ENCODE assay signal across 5 fruit fly cellular contexts in the genomic region with DNA sequence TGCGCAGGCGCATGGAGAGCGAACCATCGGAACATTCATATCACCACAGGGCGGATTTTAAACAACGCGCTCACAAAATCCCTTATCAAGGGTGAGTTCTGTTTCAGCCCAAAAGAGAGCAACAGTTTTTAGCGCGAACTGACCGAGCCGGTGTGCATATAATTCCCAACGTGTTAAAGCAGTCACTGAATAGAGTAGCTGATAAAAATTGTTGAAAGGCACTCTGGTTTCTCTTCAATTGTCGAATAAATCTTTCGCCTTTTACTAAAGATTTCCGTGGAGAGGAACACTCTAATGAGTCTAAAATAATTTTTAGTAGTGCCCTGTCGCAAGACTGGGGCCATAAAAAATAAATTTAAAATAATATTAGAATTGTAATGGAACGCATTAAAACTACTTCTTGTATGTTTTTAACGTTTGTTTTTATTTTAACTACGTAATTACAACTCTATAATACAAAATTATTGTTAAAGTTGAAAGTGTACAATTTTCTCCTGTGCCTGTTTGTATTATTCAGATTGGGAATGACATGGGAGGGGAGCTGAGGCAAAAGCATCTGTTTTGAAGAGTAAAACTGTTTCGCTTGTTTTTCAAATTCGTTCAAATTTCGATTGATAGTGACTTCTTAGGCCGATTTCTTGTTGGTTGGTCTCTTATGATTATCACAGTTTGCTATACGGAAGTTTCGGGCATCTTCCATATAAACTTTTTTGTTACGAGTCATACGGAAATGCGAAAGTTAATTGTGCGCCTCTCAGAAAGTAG.
TF ChIP-seq lines count a peak whose summit lies in the region.

No protein-coding gene starts in this region.

- TF ChIP-seq CTCF in whole organism, embryonic (GFP tag; optimal IDR thresholded peaks at IDR 0.05; lab: Kevin White, UChicago): peak; percentile 21

TF ChIP-seq in whole organism, adult, 20 proteins besides CTCF, POLR2A, EP300 and RAD21:
- TF ChIP-seq Hr96 (GFP tag; optimal IDR thresholded peaks at IDR 0.05; lab: Kevin White, UChicago): no peak
- peak; percentile 21 for TF ChIP-seq CG14711 (tag; optimal IDR thresholded peaks at IDR 0.05; lab: Kevin White, UChicago)
- peak; percentile 25 for TF ChIP-seq pad (GFP tag; optimal IDR thresholded peaks at IDR 0.05; lab: Kevin White, UChicago)
- peak; percentile 44 for TF ChIP-seq CG7101 (tag; optimal IDR thresholded peaks at IDR 0.05; lab: Kevin White, UChicago)
- no peak for TF ChIP-seq cic (GFP tag; optimal IDR thresholded peaks at IDR 0.05; lab: Kevin White, UChicago)

TF ChIP-seq in whole organism, embryonic, 481 proteins besides CTCF, POLR2A, EP300 and RAD21 (continues in another document):
- TF ChIP-seq CG4707 (GFP tag; optimal IDR thresholded peaks at IDR 0.05; lab: Kevin White, UChicago) (no peak), CG14441 (GFP tag; IDR thresholded peaks at IDR 0.05; lab: Robert Waterston, UW) (no peak), CG11456 (GFP tag; IDR thresholded peaks at IDR 0.05; lab: Robert Waterston, UW) (0 out of 3 replicates have a peak, but pooled peaks have one; percentile 34), CG1024 (GFP tag; IDR thresholded peaks at IDR 0.05; lab: Robert Waterston, UW) (peak; percentile 67), CG1647 (GFP tag; optimal IDR thresholded peaks at IDR 0.05; lab: Kevin White, UChicago) (peak; percentile 19), lilli (GFP tag; optimal IDR thresholded peaks at IDR 0.05; lab: Kevin White, UChicago) (peak; percentile 76), Mad (GFP tag; optimal IDR thresholded peaks at IDR 0.05; lab: Kevin White, UChicago) (peak; percentile 41), CG14050 (GFP tag; IDR thresholded peaks at IDR 0.05; lab: Robert Waterston, UW) (no peak), C15 (GFP tag; IDR thresholded peaks at IDR 0.05; lab: Robert Waterston, UW) (no peak), Mrtf (GFP tag; IDR thresholded peaks at IDR 0.05; lab: Robert Waterston, UW) (no peak), CG31365 (tag; optimal IDR thresholded peaks at IDR 0.05; lab: Kevin White, UChicago) (no peak), CG7928 (GFP tag; optimal IDR thresholded peaks at IDR 0.05; lab: Kevin White, UChicago) (no peak), CG6791 (GFP tag; IDR thresholded peaks at IDR 0.05; lab: Robert Waterston, UW; ENCODE audit: partially characterized antibody) (peak; percentile 72; the same call in 2 of the 3 replicates), D19A (tag; optimal IDR thresholded peaks at IDR 0.05; lab: Kevin White, UChicago) (peak; percentile 81), Ravus (GFP tag; IDR thresholded peaks at IDR 0.05; lab: Robert Waterston, UW) (no peak), CG31224 (GFP tag; IDR thresholded peaks at IDR 0.05; lab: Robert Waterston, UW) (no peak), CG9437 (GFP tag; optimal IDR thresholded peaks at IDR 0.05; lab: Kevin White, UChicago) (no peak), Ptx1 (GFP tag; IDR thresholded peaks at IDR 0.05; lab: Robert Waterston, UW) (peak; percentile 27; the same call in 1 of the 2 replicates), CG10147 (GFP tag; optimal IDR thresholded peaks at IDR 0.05; lab: Kevin White, UChicago) (no peak)

TF ChIP-seq in whole organism, prepupa, 60 proteins besides CTCF, POLR2A, EP300 and RAD21 (continues in another document):
- TF ChIP-seq ss (GFP tag; optimal IDR thresholded peaks at IDR 0.05; lab: Kevin White, UChicago) (no peak), salr (GFP tag; optimal IDR thresholded peaks at IDR 0.05; lab: Kevin White, UChicago) (no peak), CG4318 (GFP tag; optimal IDR thresholded peaks at IDR 0.05; lab: Kevin White, UChicago) (no peak), Blimp-1 (GFP tag; optimal IDR thresholded peaks at IDR 0.05; lab: Kevin White, UChicago) (no peak), CG8119 (GFP tag; IDR thresholded peaks at IDR 0.05; lab: Robert Waterston, UW) (no peak), achi (GFP tag; optimal IDR thresholded peaks at IDR 0.05; lab: Kevin White, UChicago) (no peak), lz (GFP tag; optimal IDR thresholded peaks at IDR 0.05; lab: Kevin White, UChicago) (peak; percentile 56), net (GFP tag; optimal IDR thresholded peaks at IDR 0.05; lab: Kevin White, UChicago) (no peak), topi (GFP tag; optimal IDR thresholded peaks at IDR 0.05; lab: Kevin White, UChicago) (no peak), CG1621 (tag; optimal IDR thresholded peaks at IDR 0.05; lab: Kevin White, UChicago) (no peak), Met (GFP tag; optimal IDR thresholded peaks at IDR 0.05; lab: Kevin White, UChicago) (no peak), CG31627 (GFP tag; optimal IDR thresholded peaks at IDR 0.05; lab: Kevin White, UChicago) (no peak), CG15336 (GFP tag; IDR thresholded peaks at IDR 0.05; lab: Robert Waterston, UW) (0 out of 2 replicates have a peak, but pooled peaks have one; percentile 25), CG11902 (GFP tag; optimal IDR thresholded peaks at IDR 0.05; lab: Kevin White, UChicago) (no peak), acj6 (GFP tag; optimal IDR thresholded peaks at IDR 0.05; lab: Kevin White, UChicago) (no peak), dac (GFP tag; optimal IDR thresholded peaks at IDR 0.05; lab: Kevin White, UChicago) (no peak), CG3032 (tag; optimal IDR thresholded peaks at IDR 0.05; lab: Kevin White, UChicago) (peak; percentile 7), OdsH (GFP tag; optimal IDR thresholded peaks at IDR 0.05; lab: Kevin White, UChicago) (no peak), Eip78C (GFP tag; lab: Kevin White, UChicago) (peak; percentile 79), dsx (GFP tag; optimal IDR thresholded peaks at IDR 0.05; lab: Kevin White, UChicago; ENCODE audit: poor library complexity, severe bottlenecking) (peak; percentile 50)

TF ChIP-seq in whole organism, pupa, 21 proteins besides CTCF, POLR2A, EP300 and RAD21:
- TF ChIP-seq CG32121 (GFP tag; IDR thresholded peaks at IDR 0.05; lab: Robert Waterston, UW) (0 out of 2 replicates have a peak, but pooled peaks have one; percentile 25), EcR (GFP tag; optimal IDR thresholded peaks at IDR 0.05; lab: Kevin White, UChicago) (peak; percentile 6), CG12605 (GFP tag; IDR thresholded peaks at IDR 0.05; lab: Robert Waterston, UW) (peak; percentile 17; the same call in 1 of the 2 replicates), CG8159 (tag; optimal IDR thresholded peaks at IDR 0.05; lab: Kevin White, UChicago) (no peak), CG34367 (tag; optimal IDR thresholded peaks at IDR 0.05; lab: Kevin White, UChicago) (no peak), Pif1A (GFP tag; optimal IDR thresholded peaks at IDR 0.05; lab: Kevin White, UChicago) (no peak), Ets98B (GFP tag; IDR thresholded peaks at IDR 0.05; lab: Robert Waterston, UW) (peak; percentile 19; the same call in 1 of the 2 replicates), CG14655 (GFP tag; optimal IDR thresholded peaks at IDR 0.05; lab: Kevin White, UChicago) (no peak), Snoo (tag; optimal IDR thresholded peaks at IDR 0.05; lab: Kevin White, UChicago) (no peak), Pif1B (GFP tag; optimal IDR thresholded peaks at IDR 0.05; lab: Kevin White, UChicago) (no peak), CG9948 (tag; optimal IDR thresholded peaks at IDR 0.05; lab: Kevin White, UChicago) (no peak), CG13204 (GFP tag; optimal IDR thresholded peaks at IDR 0.05; lab: Kevin White, UChicago) (no peak), rn (GFP tag; IDR thresholded peaks at IDR 0.05; lab: Robert Waterston, UW) (no peak), D1 (tag; optimal IDR thresholded peaks at IDR 0.05; lab: Kevin White, UChicago) (no peak), CG17806 (tag; optimal IDR thresholded peaks at IDR 0.05; lab: Kevin White, UChicago) (no peak)
TF ChIP-seq in whole organism, pupa: peak in this region for 4.

TF ChIP-seq in whole organism, wandering third instar larva, 38 proteins besides CTCF, POLR2A, EP300 and RAD21 (continues in another document):
- TF ChIP-seq CrebA (GFP tag; optimal IDR thresholded peaks at IDR 0.05; lab: Kevin White, UChicago; ENCODE audit: borderline replicate concordance): no peak
- no peak for TF ChIP-seq N (GFP tag; optimal IDR thresholded peaks at IDR 0.05; lab: Kevin White, UChicago)
- no peak for TF ChIP-seq dsf (GFP tag; optimal IDR thresholded peaks at IDR 0.05; lab: Kevin White, UChicago; ENCODE audit: borderline replicate concordance)
- no peak for TF ChIP-seq Vsx2 (GFP tag; optimal IDR thresholded peaks at IDR 0.05; lab: Kevin White, UChicago; ENCODE audit: partially characterized antibody)
- peak; percentile 82 for TF ChIP-seq Hnf4 (GFP tag; optimal IDR thresholded peaks at IDR 0.05; lab: Kevin White, UChicago)
- no peak for TF ChIP-seq dmrt93B (GFP tag; optimal IDR thresholded peaks at IDR 0.05; lab: Kevin White, UChicago)
- peak; percentile 44 for TF ChIP-seq rgr (GFP tag; optimal IDR thresholded peaks at IDR 0.05; lab: Kevin White, UChicago)
- peak in 1 of 2 experiments; percentile 58 for TF ChIP-seq foxo (GFP tag; optimal IDR thresholded peaks at IDR 0.05; lab: Kevin White, UChicago)
- no peak for TF ChIP-seq GATAd (GFP tag; optimal IDR thresholded peaks at IDR 0.05; lab: Kevin White, UChicago)
- TF ChIP-seq HLH106 (tag; optimal IDR thresholded peaks at IDR 0.05; lab: Kevin White, UChicago): no peak
- TF ChIP-seq brk (GFP tag; optimal IDR thresholded peaks at IDR 0.05; lab: Kevin White, UChicago): no peak
- no peak for TF ChIP-seq jim (GFP tag; optimal IDR thresholded peaks at IDR 0.05; lab: Kevin White, UChicago)
- peak; percentile 15 for TF ChIP-seq ey (GFP tag; optimal IDR thresholded peaks at IDR 0.05; lab: Kevin White, UChicago)
- no peak for TF ChIP-seq Hr78 (GFP tag; optimal IDR thresholded peaks at IDR 0.05; lab: Kevin White, UChicago)
- TF ChIP-seq sv (GFP tag; optimal IDR thresholded peaks at IDR 0.05; lab: Kevin White, UChicago): peak; percentile 40
- peak; percentile 27 for TF ChIP-seq Sp1 (GFP tag; optimal IDR thresholded peaks at IDR 0.05; lab: Kevin White, UChicago)
- no peak for TF ChIP-seq Abd-B (GFP tag; optimal IDR thresholded peaks at IDR 0.05; lab: Kevin White, UChicago)
- TF ChIP-seq CG9705 (GFP tag; optimal IDR thresholded peaks at IDR 0.05; lab: Kevin White, UChicago): no peak
- TF ChIP-seq usp (GFP tag; optimal IDR thresholded peaks at IDR 0.05; lab: Kevin White, UChicago): no peak
- no peak for TF ChIP-seq h (GFP tag; optimal IDR thresholded peaks at IDR 0.05; lab: Kevin White, UChicago)
- no peak for TF ChIP-seq pan (optimal IDR thresholded peaks at IDR 0.05; lab: Kevin White, UChicago)
- peak; percentile 58 for TF ChIP-seq br (GFP tag; optimal IDR thresholded peaks at IDR 0.05; lab: Kevin White, UChicago)
- no peak for TF ChIP-seq Dif (GFP tag; optimal IDR thresholded peaks at IDR 0.05; lab: Kevin White, UChicago; ENCODE audit: partially characterized antibody)
- peak; percentile 30 for TF ChIP-seq Jra (GFP tag; optimal IDR thresholded peaks at IDR 0.05; lab: Kevin White, UChicago)
- no peak for TF ChIP-seq tai (GFP tag; optimal IDR thresholded peaks at IDR 0.05; lab: Kevin White, UChicago)
- TF ChIP-seq lola (GFP tag; optimal IDR thresholded peaks at IDR 0.05; lab: Kevin White, UChicago): no peak
- TF ChIP-seq fru (GFP tag; optimal IDR thresholded peaks at IDR 0.05; lab: Kevin White, UChicago): peak; percentile 59
- TF ChIP-seq Myc (optimal IDR thresholded peaks at IDR 0.05; lab: Kevin White, UChicago): peak; percentile 38
- peak; percentile 38 for TF ChIP-seq OdsH (GFP tag; optimal IDR thresholded peaks at IDR 0.05; lab: Kevin White, UChicago)
